Fruit fly (Drosophila melanogaster) whole organism, embryonic: ENCODE data around the gene CG14219.

Source experiments
- Abd-B ChIP-seq: fragments of 200-800 bp; sonication (Bioruptor generic); optimal IDR thresholded peaks from 2 replicates; lab custom pipeline; 2018; ENCODE audit warnings: missing biosample characterization, mild to moderate bottlenecking, missing genetic modification characterization, moderate library complexity
- B-H2 ChIP-seq: fragments of 200-800 bp; sonication (Bioruptor generic); optimal IDR thresholded peaks from 2 replicates; lab custom pipeline; 2018; ENCODE audit warnings: missing biosample characterization, mild to moderate bottlenecking, missing genetic modification characterization
- CG10462 ChIP-seq: fragments of 200-800 bp; sonication (Bioruptor generic); optimal IDR thresholded peaks from 2 replicates; lab custom pipeline; 2016; ENCODE audit warnings: missing biosample characterization, missing genetic modification characterization
- CG11456 ChIP-seq: fragments of 200-800 bp; sonication (Bioruptor generic); IDR thresholded peaks from 3 replicates; pipeline ENCODE4 v1.3.6; 2022; ENCODE audit warnings: missing biosample characterization, missing genetic modification characterization
- CG11695 ChIP-seq: fragments of 200-800 bp; sonication (Bioruptor generic); IDR thresholded peaks from 3 replicates; pipeline ENCODE4 v1.3.6; 2022; ENCODE audit warnings: missing biosample characterization, missing genetic modification characterization
- CG11723 ChIP-seq: fragments of 200-800 bp; sonication (Bioruptor generic); optimal IDR thresholded peaks from 2 replicates; lab custom pipeline; 2017; ENCODE audit warnings: missing biosample characterization, mild to moderate bottlenecking, missing genetic modification characterization
- CG12391 ChIP-seq: fragments of 200-800 bp; sonication (Bioruptor generic); optimal IDR thresholded peaks from 3 replicates; lab custom pipeline; 2018; ENCODE audit warnings: missing biosample characterization, mild to moderate bottlenecking, missing genetic modification characterization, moderate library complexity
- CG12744 ChIP-seq: fragments of 200-800 bp; sonication (Bioruptor generic); optimal IDR thresholded peaks from 2 replicates; lab custom pipeline; 2016; ENCODE audit warnings: missing biosample characterization, missing genetic modification characterization
- CG15514 ChIP-seq: fragments of 200-800 bp; sonication (Bioruptor generic); optimal IDR thresholded peaks from 3 replicates; lab custom pipeline; 2017; ENCODE audit warnings: missing biosample characterization, missing genetic modification characterization, mild to moderate bottlenecking, moderate library complexity, missing genetic modification reagents
- CG15601 ChIP-seq: fragments of 200-800 bp; sonication (Bioruptor generic); optimal IDR thresholded peaks from 3 replicates; lab custom pipeline; 2019; ENCODE audit warnings: missing biosample characterization, mild to moderate bottlenecking, missing genetic modification characterization, moderate library complexity
- CG16779 ChIP-seq: fragments of 200-800 bp; sonication (Bioruptor generic); IDR thresholded peaks from 2 replicates; pipeline ENCODE4 v1.3.6; 2022; ENCODE audit warnings: missing biosample characterization, missing genetic modification characterization
- CG30431 ChIP-seq: fragments of 200-800 bp; sonication (Bioruptor generic); optimal IDR thresholded peaks from 2 replicates; lab custom pipeline; 2017; ENCODE audit warnings: missing biosample characterization, missing genetic modification characterization
- CG31224 ChIP-seq: fragments of 200-800 bp; sonication (Bioruptor generic); IDR thresholded peaks from 2 replicates; pipeline ENCODE4 v1.3.6; 2022; ENCODE audit warnings: missing biosample characterization, missing genetic modification characterization
- CG32767 ChIP-seq: fragments of 200-800 bp; sonication (Bioruptor generic); IDR thresholded peaks from 2 replicates; pipeline ENCODE4 v1.3.6; 2022; ENCODE audit warnings: missing biosample characterization, missing genetic modification characterization
- CG34224 ChIP-seq: fragments of 200-800 bp; sonication (Bioruptor generic); IDR thresholded peaks from 3 replicates; pipeline ENCODE4 v1.3.6; 2022; ENCODE audit warnings: missing biosample characterization, missing genetic modification characterization; ENCODE audit not compliant: partially characterized antibody
- CG3995 ChIP-seq: fragments of 200-800 bp; sonication (Bioruptor generic); optimal IDR thresholded peaks from 3 replicates; lab custom pipeline; 2016; ENCODE audit warnings: missing biosample characterization, missing genetic modification characterization
- CG6175 ChIP-seq: fragments of 200-800 bp; sonication (Bioruptor generic); IDR thresholded peaks from 3 replicates; pipeline ENCODE4 v1.3.6; 2022; ENCODE audit warnings: missing biosample characterization, missing genetic modification characterization
- CG6654 ChIP-seq: fragments of 200-800 bp; sonication (Bioruptor generic); optimal IDR thresholded peaks from 2 replicates; lab custom pipeline; 2017; ENCODE audit warnings: missing biosample characterization, mild to moderate bottlenecking, missing genetic modification characterization
- CG8765 ChIP-seq: fragments of 200-800 bp; sonication (Bioruptor generic); IDR thresholded peaks from 2 replicates; pipeline ENCODE4 v1.3.6; 2022; ENCODE audit warnings: missing biosample characterization, missing genetic modification characterization
- CG9727 ChIP-seq: fragments of 200-800 bp; sonication (Bioruptor generic); optimal IDR thresholded peaks from 3 replicates; lab custom pipeline; 2017; ENCODE audit warnings: missing biosample characterization, mild to moderate bottlenecking, missing genetic modification characterization
- CG9817 ChIP-seq: fragments of 200-800 bp; sonication (Bioruptor generic); optimal IDR thresholded peaks from 2 replicates; lab custom pipeline; 2018; ENCODE audit warnings: missing biosample characterization, mild to moderate bottlenecking, missing genetic modification characterization, moderate library complexity
- Camta ChIP-seq: fragments of 200-800 bp; sonication (Bioruptor generic); optimal IDR thresholded peaks from 2 replicates; lab custom pipeline; 2016; ENCODE audit warnings: missing biosample characterization, missing genetic modification characterization
- Hmr ChIP-seq: fragments of 200-800 bp; sonication (Bioruptor generic); optimal IDR thresholded peaks from 3 replicates; lab custom pipeline; 2017; ENCODE audit warnings: mild to moderate bottlenecking, missing biosample characterization, missing genetic modification reagents, missing genetic modification characterization
- Lim3 ChIP-seq: fragments of 200-800 bp; sonication (Bioruptor generic); IDR thresholded peaks from 2 replicates; pipeline ENCODE4 v1.3.6; 2022; ENCODE audit warnings: missing biosample characterization, missing genetic modification characterization
- Lpt ChIP-seq: fragments of >200 bp; optimal IDR thresholded peaks from 2 replicates; lab custom pipeline; 2018; ENCODE audit warnings: missing biosample characterization, missing genetic modification characterization
- Poxn ChIP-seq: fragments of 200-800 bp; sonication (Bioruptor generic); IDR thresholded peaks from 2 replicates; pipeline ENCODE4 v1.3.6; 2022; ENCODE audit warnings: missing biosample characterization, missing genetic modification characterization
- Ptx1 ChIP-seq: fragments of 200-800 bp; sonication (Bioruptor generic); IDR thresholded peaks from 2 replicates; pipeline ENCODE4 v1.3.6; 2022; ENCODE audit warnings: missing biosample characterization, missing genetic modification characterization
- Scr ChIP-seq: fragments of 200-800 bp; sonication (Bioruptor generic); IDR thresholded peaks from 2 replicates; pipeline ENCODE4 v1.3.6; 2022; ENCODE audit warnings: missing biosample characterization, missing genetic modification characterization; ENCODE audit not compliant: partially characterized antibody
- Sin3A ChIP-seq: fragments of >200 bp; optimal IDR thresholded peaks from 2 replicates; lab custom pipeline; 2018
- Sox100B ChIP-seq: fragments of 200-800 bp; sonication (Bioruptor generic); optimal IDR thresholded peaks from 3 replicates; lab custom pipeline; 2018; ENCODE audit warnings: missing biosample characterization, mild to moderate bottlenecking, missing genetic modification characterization
- Xbp1 ChIP-seq: fragments of 200-800 bp; sonication (Bioruptor generic); optimal IDR thresholded peaks from 3 replicates; lab custom pipeline; 2016; ENCODE audit warnings: missing biosample characterization, mild to moderate bottlenecking, missing genetic modification characterization
- cg ChIP-seq: fragments of 200-800 bp; sonication (Bioruptor generic); optimal IDR thresholded peaks from 3 replicates; lab custom pipeline; 2019; ENCODE audit warnings: missing biosample characterization, mild to moderate bottlenecking, missing genetic modification characterization, moderate library complexity
- chn ChIP-seq: fragments of 200-800 bp; sonication (Bioruptor generic); optimal IDR thresholded peaks from 2 replicates; lab custom pipeline; 2016; ENCODE audit warnings: missing biosample characterization, missing genetic modification characterization
- corto ChIP-seq: fragments of 200-800 bp; sonication (Bioruptor generic); optimal IDR thresholded peaks from 2 replicates; lab custom pipeline; 2016; ENCODE audit warnings: missing biosample characterization, mild to moderate bottlenecking, missing genetic modification characterization, moderate library complexity
- en ChIP-seq: fragments of 200-800 bp; sonication (Bioruptor generic); optimal IDR thresholded peaks from 2 replicates; lab custom pipeline; 2016; ENCODE audit warnings: missing biosample characterization, missing genetic modification characterization
- eve ChIP-seq, 2 experiments: fragments of >200 bp; optimal IDR thresholded peaks; 2 replicates each; lab custom pipeline; 2017; ENCODE audit warnings: missing biosample characterization in 2 of 2, missing genetic modification characterization in 2 of 2
- gt ChIP-seq: fragments of 200-800 bp; sonication (Bioruptor generic); IDR thresholded peaks from 2 replicates; pipeline ENCODE4 v1.3.6; 2022; ENCODE audit warnings: missing biosample characterization, missing genetic modification characterization
- ken ChIP-seq: fragments of 200-800 bp; sonication (Bioruptor generic); IDR thresholded peaks from 3 replicates; pipeline ENCODE4 v1.3.6; 2022; ENCODE audit warnings: missing biosample characterization, missing genetic modification characterization
- knrl ChIP-seq: fragments of 200-800 bp; sonication (Bioruptor generic); IDR thresholded peaks from 3 replicates; pipeline ENCODE4 v1.3.6; 2022; ENCODE audit warnings: missing biosample characterization, missing genetic modification characterization; ENCODE audit not compliant: partially characterized antibody
- lov ChIP-seq, 2 experiments: fragments of 200-800 bp in 1 of 2; fragments of >200 bp in 1 of 2; sonication (Bioruptor generic) in 1 of 2; IDR thresholded peaks in 1 of 2; optimal IDR thresholded peaks in 1 of 2; 2 replicates in 1 of 2; 3 replicates in 1 of 2; pipeline versions ENCODE4 v1.3.6 to Lab custom; 2017 to 2022; ENCODE audit warnings: missing biosample characterization in 1 of 2, missing genetic modification characterization in 1 of 2
- nmo ChIP-seq: fragments of 200-800 bp; sonication (Bioruptor generic); optimal IDR thresholded peaks from 2 replicates; lab custom pipeline; 2018; ENCODE audit warnings: missing biosample characterization, mild to moderate bottlenecking, missing genetic modification characterization, moderate library complexity
- oc ChIP-seq: fragments of 200-800 bp; sonication (Bioruptor generic); optimal IDR thresholded peaks from 2 replicates; lab custom pipeline; 2018; ENCODE audit warnings: missing biosample characterization, mild to moderate bottlenecking, missing genetic modification characterization, moderate library complexity
- pb ChIP-seq: fragments of 200-800 bp; sonication (Bioruptor generic); optimal IDR thresholded peaks from 3 replicates; lab custom pipeline; 2016; ENCODE audit warnings: missing biosample characterization, missing genetic modification characterization
- rib ChIP-seq: fragments of 200-800 bp; sonication (Bioruptor generic); IDR thresholded peaks from 2 replicates; pipeline ENCODE4 v1.3.6; 2022; ENCODE audit warnings: missing biosample characterization, missing genetic modification characterization
- sens-2 ChIP-seq: fragments of 200-800 bp; sonication (Bioruptor generic); IDR thresholded peaks from 2 replicates; pipeline ENCODE4 v1.3.6; 2022; ENCODE audit warnings: missing biosample characterization, missing genetic modification characterization
- sna ChIP-seq: fragments of 200-800 bp; sonication (Bioruptor generic); IDR thresholded peaks from 2 replicates; pipeline ENCODE4 v1.3.6; 2022; ENCODE audit warnings: missing biosample characterization, missing genetic modification characterization; ENCODE audit not compliant: partially characterized antibody
- sqz ChIP-seq: fragments of 200-800 bp; sonication (Bioruptor generic); optimal IDR thresholded peaks from 3 replicates; lab custom pipeline; 2018; ENCODE audit warnings: missing biosample characterization, mild to moderate bottlenecking, missing genetic modification characterization
- toy ChIP-seq: fragments of 200-800 bp; sonication (Bioruptor generic); IDR thresholded peaks from 2 replicates; pipeline ENCODE4 v1.3.6; 2022; ENCODE audit warnings: missing biosample characterization, missing genetic modification characterization
- ttk ChIP-seq: fragments of 200-800 bp; sonication (Bioruptor generic); IDR thresholded peaks from 2 replicates; pipeline ENCODE4 v2.1.2; 2022; ENCODE audit warnings: missing biosample characterization, missing genetic modification characterization
- unpg ChIP-seq: fragments of 200-800 bp; sonication (Bioruptor generic); optimal IDR thresholded peaks from 3 replicates; lab custom pipeline; 2018; ENCODE audit warnings: missing biosample characterization, mild to moderate bottlenecking, missing genetic modification characterization, moderate library complexity
- usp ChIP-seq: fragments of >200 bp; optimal IDR thresholded peaks from 2 replicates; lab custom pipeline; 2017; ENCODE audit warnings: missing biosample characterization, missing genetic modification characterization
- zfh2 ChIP-seq: fragments of 200-800 bp; sonication (Bioruptor generic); optimal IDR thresholded peaks from 2 replicates; lab custom pipeline; 2016; ENCODE audit warnings: missing biosample characterization, missing genetic modification characterization

The CG14219 gene

dm6 chrX:19601644-19602043, 11.7 kb upstream of the CG14219 start, which contains the start of gene CG14220 (continued):
- TF ChIP-seq B-H2 (GFP tag; lab: Kevin White, UChicago) (peak; percentile 37), zfh2 (GFP tag; lab: Kevin White, UChicago) (no peak), Hmr (peak; percentile 53), CG8765 (GFP tag; lab: Robert Waterston, UW) (no peak), sqz (peak; percentile 5), ttk (GFP tag; lab: Robert Waterston, UW) (no peak), CG12391 (tag; lab: Kevin White, UChicago) (peak; percentile 19), chn (GFP tag; lab: Kevin White, UChicago) (no peak), rib (GFP tag; lab: Robert Waterston, UW) (no peak), CG6175 (GFP tag; lab: Robert Waterston, UW) (no peak), CG30431 (GFP tag; lab: Kevin White, UChicago) (no peak), CG11723 (GFP tag; lab: Kevin White, UChicago) (no peak), unpg (GFP tag; lab: Kevin White, UChicago) (no peak), CG11695 (GFP tag; lab: Robert Waterston, UW) (no peak), oc (tag; lab: Kevin White, UChicago) (no peak), usp (GFP tag; lab: Kevin White, UChicago) (no peak), CG31224 (GFP tag; lab: Robert Waterston, UW) (no peak), gt (no peak), Sin3A (lab: Kevin White, UChicago) (peak; percentile 17), CG15601 (tag; lab: Kevin White, UChicago) (peak; percentile 2), CG9817 (tag; lab: Kevin White, UChicago) (no peak), cg (GFP tag; lab: Kevin White, UChicago) (peak; percentile 60), knrl (peak; percentile 87), Scr (GFP tag; lab: Robert Waterston, UW) (peak; percentile 89), sna (GFP tag; lab: Robert Waterston, UW) (peak; percentile 85), sens-2 (GFP tag; lab: Robert Waterston, UW) (no peak), en (GFP tag; lab: Kevin White, UChicago) (no peak), Lpt (GFP tag; lab: Kevin White, UChicago) (no peak), ken (GFP tag; lab: Robert Waterston, UW) (no peak), Ptx1 (GFP tag; lab: Robert Waterston, UW) (no peak), pb (no peak), CG16779 (GFP tag; lab: Robert Waterston, UW) (no peak), Poxn (GFP tag; lab: Robert Waterston, UW) (no peak), CG32767 (GFP tag; lab: Robert Waterston, UW) (peak; percentile 45; the same call in 1 of the 2 replicates), CG11456 (no peak), nmo (GFP tag; lab: Kevin White, UChicago) (peak; percentile 32), corto (GFP tag; lab: Kevin White, UChicago) (no peak), CG9727 (no peak), Camta (GFP tag; lab: Kevin White, UChicago) (no peak), toy (no peak), Sox100B (GFP tag; lab: Kevin White, UChicago) (no peak), CG12744 (GFP tag; lab: Kevin White, UChicago) (no peak), Lim3 (no peak), Xbp1 (GFP tag; lab: Kevin White, UChicago) (no peak), CG10462 (GFP tag; lab: Kevin White, UChicago) (no peak), CG34224 (peak; percentile 97), lov (optimal IDR thresholded peaks at IDR 0.05; lab: Kevin White, UChicago) (no peak), lov (GFP tag; IDR thresholded peaks at IDR 0.05; lab: Robert Waterston, UW) (no peak), CG6654 (no peak), CG15514 (GFP tag; lab: Kevin White, UChicago) (peak; percentile 81), Abd-B (GFP tag; lab: Kevin White, UChicago) (no peak), eve (GFP tag; optimal IDR thresholded peaks at IDR 0.05; lab: Kevin White, UChicago) (no peak), CG3995 (peak; percentile 22)
